Fruit fly (Drosophila melanogaster) whole organism, adult: ENCODE measurements around the gene RpS28b.

Source experiments
- CG1620 ChIP-seq: fragments of 200-800 bp; sonication (Bioruptor generic); optimal IDR thresholded peaks from 2 replicates; lab custom pipeline; 2016; ENCODE audit warnings: missing biosample characterization, missing genetic modification characterization
- CG33017 ChIP-seq: fragments of 200-800 bp; sonication (Bioruptor generic); optimal IDR thresholded peaks from 2 replicates; lab custom pipeline; 2018; ENCODE audit warnings: missing biosample characterization, mild to moderate bottlenecking, missing genetic modification characterization, moderate library complexity
- CG5204 ChIP-seq: fragments of 200-800 bp; sonication (Bioruptor generic); optimal IDR thresholded peaks from 2 replicates; lab custom pipeline; 2016; ENCODE audit warnings: missing biosample characterization, missing genetic modification characterization
- CG7101 ChIP-seq: fragments of 200-800 bp; sonication (Bioruptor generic); optimal IDR thresholded peaks from 2 replicates; lab custom pipeline; 2018; ENCODE audit warnings: missing biosample characterization, mild to moderate bottlenecking, missing genetic modification characterization, moderate library complexity
- Hr96 ChIP-seq: fragments of 200-800 bp; sonication (Bioruptor generic); optimal IDR thresholded peaks from 2 replicates; lab custom pipeline; 2016; ENCODE audit warnings: missing biosample characterization, missing genetic modification characterization
- bab1 ChIP-seq: fragments of 200-800 bp; sonication (Bioruptor generic); optimal IDR thresholded peaks from 3 replicates; lab custom pipeline; 2019; ENCODE audit warnings: missing biosample characterization, mild to moderate bottlenecking, missing genetic modification characterization, moderate library complexity
- kay ChIP-seq: fragments of 200-800 bp; sonication (Bioruptor generic); peaks from one replicate; lab custom pipeline; 2016; ENCODE audit warnings: missing biosample characterization, missing genetic modification characterization, borderline replicate concordance
- ovo ChIP-seq: fragments of 200-800 bp; sonication (Bioruptor generic); optimal IDR thresholded peaks from 2 replicates; lab custom pipeline; 2016; ENCODE audit warnings: missing biosample characterization, missing genetic modification characterization
- tj ChIP-seq: fragments of 200-800 bp; sonication (Bioruptor generic); optimal IDR thresholded peaks from 3 replicates; lab custom pipeline; 2017; ENCODE audit warnings: missing biosample characterization, mild to moderate bottlenecking, missing genetic modification characterization, moderate library complexity

dm6 chrX:9600818-9601732 lies 46.7 kb downstream of the RpS28b start, which contains the start of gene Gga:
- peak; percentile 92 for TF ChIP-seq ovo
- TF ChIP-seq CG33017 (tag; lab: Kevin White, UChicago) = no peak
- no peak for TF ChIP-seq CG5204 (GFP tag; lab: Kevin White, UChicago)
- no peak for TF ChIP-seq tj (GFP tag; lab: Kevin White, UChicago)
- peak; percentile 42 for TF ChIP-seq bab1 (GFP tag; lab: Kevin White, UChicago)
- no peak for TF ChIP-seq kay
- peak; percentile 21 for TF ChIP-seq CG1620 (GFP tag; lab: Kevin White, UChicago)
- TF ChIP-seq CG7101 = peak; percentile 19
- no peak for TF ChIP-seq Hr96 (GFP tag; lab: Kevin White, UChicago)
